Worm (Caenorhabditis elegans) whole organism, L4 larva: ENCODE results near the gene mec-12.

Experiments used
- D1046.2 ChIP-seq: fragments of 200-800 bp; sonication (Bioruptor generic); IDR thresholded peaks from 2 replicates; pipeline ENCODE4 v1.3.6; 2022; ENCODE audit warnings: missing genetic modification characterization, missing compliant biosample characterization
- F10B5.3 ChIP-seq: sonication (generic microtip); optimal IDR thresholded peaks from 2 replicates; lab custom pipeline; 2016; ENCODE audit warnings: mild to moderate bottlenecking, missing genetic modification characterization, missing compliant biosample characterization
- F26F4.8 ChIP-seq: fragments of 200-800 bp; sonication (Bioruptor generic); conservative IDR thresholded peaks from 2 replicates; pipeline ENCODE4 v1.3.6; 2022; ENCODE audit warnings: missing genetic modification characterization, missing compliant biosample characterization
- F37D6.2 ChIP-seq: sonication (generic microtip); optimal IDR thresholded peaks from 2 replicates; lab custom pipeline; 2016; ENCODE audit warnings: mild to moderate bottlenecking, missing genetic modification characterization, missing compliant biosample characterization
- F49E8.2 ChIP-seq: sonication (generic microtip); optimal IDR thresholded peaks from 2 replicates; lab custom pipeline; 2016; ENCODE audit warnings: missing compliant biosample characterization, mild to moderate bottlenecking, missing genetic modification characterization, borderline replicate concordance
- R02D3.7 ChIP-seq: fragments of 150-350 bp; sonication (generic microtip); optimal IDR thresholded peaks from 3 replicates; lab custom pipeline; 2014; ENCODE audit warnings: missing biosample characterization, missing genetic modification characterization
- T26A8.4 ChIP-seq: fragments of 200-800 bp; sonication (Bioruptor generic); IDR thresholded peaks from 2 replicates; pipeline ENCODE4 v1.3.6; 2022; ENCODE audit warnings: missing genetic modification characterization, missing compliant biosample characterization
- Y48G9A.11 ChIP-seq: fragments of 200-800 bp; sonication (Bioruptor generic); IDR thresholded peaks from 2 replicates; pipeline ENCODE4 v1.3.6; 2022; ENCODE audit warnings: missing genetic modification reagents, missing genetic modification characterization, missing compliant biosample characterization
- ZK546.5 ChIP-seq, 2 experiments: sonication (generic microtip); optimal IDR thresholded peaks; 2 replicates each; lab custom pipeline; 2017; ENCODE audit warnings: missing biosample characterization in 2 of 2, missing genetic modification characterization in 2 of 2
- aha-1 ChIP-seq: fragments of 150-350 bp; peaks from one replicate; lab custom pipeline; 2014; ENCODE audit warnings: missing biosample characterization, missing genetic modification characterization
- attf-4 ChIP-seq: sonication (generic microtip); optimal IDR thresholded peaks from 3 replicates; lab custom pipeline; 2017; ENCODE audit warnings: missing biosample characterization, missing genetic modification characterization
- ceh-20 ChIP-seq: fragments of 200-800 bp; sonication (Bioruptor generic); IDR thresholded peaks from 2 replicates; pipeline ENCODE4 v1.3.6; 2022; ENCODE audit warnings: missing genetic modification reagents, missing genetic modification characterization, missing compliant biosample characterization
- ceh-28 ChIP-seq: fragments of 150-350 bp; optimal IDR thresholded peaks from 2 replicates; lab custom pipeline; 2014; ENCODE audit warnings: missing biosample characterization, missing genetic modification reagents, missing genetic modification characterization
- ces-1 ChIP-seq: fragments of 150-350 bp; sonication (generic microtip); optimal IDR thresholded peaks from 4 replicates; lab custom pipeline; 2014; ENCODE audit warnings: missing biosample characterization, missing genetic modification reagents, missing genetic modification characterization
- cey-2 ChIP-seq: sonication (generic microtip); optimal IDR thresholded peaks from 3 replicates; lab custom pipeline; 2017; ENCODE audit warnings: missing genetic modification characterization, mild to moderate bottlenecking, missing compliant biosample characterization, antibody characterized with exemption, borderline replicate concordance; ENCODE audit not compliant: insufficient read depth
- ctbp-1 ChIP-seq: fragments of 200-800 bp; sonication (Bioruptor generic); IDR thresholded peaks from 2 replicates; pipeline ENCODE4 v1.3.6; 2022; ENCODE audit warnings: missing genetic modification reagents, missing genetic modification characterization, missing compliant biosample characterization
- daf-16 ChIP-seq, 3 experiments: sonication (generic microtip); optimal IDR thresholded peaks; 2 replicates each; lab custom pipeline; 2016 to 2017; ENCODE audit warnings: missing genetic modification characterization in 3 of 3, missing genetic modification reagents in 3 of 3, mild to moderate bottlenecking in 2 of 3, missing compliant biosample characterization in 2 of 3, missing biosample characterization in 1 of 3, moderate library complexity in 1 of 3
- dmd-6 ChIP-seq: fragments of 200-800 bp; sonication (Bioruptor generic); IDR thresholded peaks from 2 replicates; pipeline ENCODE4 v1.3.6; 2022; ENCODE audit warnings: missing genetic modification reagents, missing genetic modification characterization, missing compliant biosample characterization
- dmd-9 ChIP-seq: fragments of 200-800 bp; sonication (Bioruptor generic); IDR thresholded peaks from 2 replicates; pipeline ENCODE4 v1.3.6; 2022; ENCODE audit warnings: missing genetic modification reagents, missing genetic modification characterization, missing compliant biosample characterization
- duxl-1 ChIP-seq: sonication (generic microtip); optimal IDR thresholded peaks from 2 replicates; lab custom pipeline; 2016; ENCODE audit warnings: mild to moderate bottlenecking, missing genetic modification characterization, moderate library complexity, missing compliant biosample characterization; ENCODE audit not compliant: poor library complexity
- egl-27 ChIP-seq: sonication (generic microtip); optimal IDR thresholded peaks from 3 replicates; lab custom pipeline; 2017; ENCODE audit warnings: missing biosample characterization, missing genetic modification reagents, missing genetic modification characterization
- egl-43 ChIP-seq: fragments of 200-800 bp; sonication (Bioruptor generic); IDR thresholded peaks from 2 replicates; pipeline ENCODE4 v1.3.6; 2022; ENCODE audit warnings: missing genetic modification reagents, missing genetic modification characterization, missing compliant biosample characterization
- hif-1 ChIP-seq, 2 experiments: sonication (generic microtip); optimal IDR thresholded peaks; 2 replicates each; lab custom pipeline; 2016 to 2017; ENCODE audit warnings: missing compliant biosample characterization in 2 of 2, missing genetic modification characterization in 2 of 2, missing genetic modification reagents in 2 of 2, missing genotype in 2 of 2, mild to moderate bottlenecking in 1 of 2
- hlh-30 ChIP-seq: sonication (generic microtip); optimal IDR thresholded peaks from 2 replicates; lab custom pipeline; 2017; ENCODE audit warnings: antibody characterized with exemption, mild to moderate bottlenecking, missing genetic modification characterization, missing compliant biosample characterization; ENCODE audit not compliant: insufficient read depth
- hmg-1.1 ChIP-seq: fragments of 200-800 bp; sonication (Bioruptor generic); IDR thresholded peaks from 2 replicates; pipeline ENCODE4 v1.3.6; 2022; ENCODE audit warnings: missing genetic modification reagents, missing genetic modification characterization, missing compliant biosample characterization
- jun-1 ChIP-seq: fragments of 150-350 bp; optimal IDR thresholded peaks from 2 replicates; lab custom pipeline; 2014; ENCODE audit warnings: missing biosample characterization, missing genetic modification reagents, missing genetic modification characterization
- lim-7 ChIP-seq: fragments of 200-800 bp; sonication (Bioruptor generic); IDR thresholded peaks from 2 replicates; pipeline ENCODE4 v1.3.6; 2022; ENCODE audit warnings: missing genetic modification characterization, missing compliant biosample characterization
- lin-1 ChIP-seq: fragments of 200-800 bp; sonication (Bioruptor generic); IDR thresholded peaks from 2 replicates; pipeline ENCODE4 v1.3.6; 2022; ENCODE audit warnings: missing genetic modification reagents, missing genetic modification characterization, missing compliant biosample characterization
- lin-13 ChIP-seq: fragments of 150-350 bp; optimal IDR thresholded peaks from 2 replicates; lab custom pipeline; 2014; ENCODE audit warnings: missing biosample characterization, missing genetic modification reagents, missing genetic modification characterization
- madf-5 ChIP-seq, 2 experiments: fragments of 200-800 bp; sonication (Bioruptor generic); IDR thresholded peaks; 2 replicates each; pipeline ENCODE4 v1.3.6; 2022; ENCODE audit warnings: missing compliant biosample characterization in 2 of 2, missing genetic modification characterization in 2 of 2
- mdt-29 ChIP-seq: fragments of 200-800 bp; sonication (Bioruptor generic); IDR thresholded peaks from 2 replicates; pipeline ENCODE4 v1.3.6; 2022; ENCODE audit warnings: missing genetic modification reagents, missing genetic modification characterization, missing compliant biosample characterization
- mxl-3 ChIP-seq: fragments of 200-800 bp; sonication (Bioruptor generic); optimal IDR thresholded peaks from 2 replicates; lab custom pipeline; 2018; ENCODE audit warnings: mild to moderate bottlenecking, missing genetic modification characterization, missing compliant biosample characterization
- nhr-102 ChIP-seq: sonication (generic microtip); optimal IDR thresholded peaks from 2 replicates; lab custom pipeline; 2016; ENCODE audit warnings: mild to moderate bottlenecking, missing genetic modification characterization, moderate library complexity, missing compliant biosample characterization
- nhr-111 ChIP-seq: fragments of 200-800 bp; sonication (Bioruptor generic); optimal IDR thresholded peaks from 2 replicates; lab custom pipeline; 2018; ENCODE audit warnings: mild to moderate bottlenecking, missing genetic modification characterization, missing compliant biosample characterization
- nhr-25 ChIP-seq: sonication (generic microtip); optimal IDR thresholded peaks from 2 replicates; lab custom pipeline; 2017; ENCODE audit warnings: missing genetic modification characterization, mild to moderate bottlenecking, missing compliant biosample characterization, antibody characterized with exemption, moderate library complexity, borderline replicate concordance; ENCODE audit not compliant: insufficient read depth
- nhr-48 ChIP-seq: sonication (generic microtip); optimal IDR thresholded peaks from 2 replicates; lab custom pipeline; 2016; ENCODE audit warnings: mild to moderate bottlenecking, missing genetic modification characterization, missing compliant biosample characterization
- nhr-6 ChIP-seq: fragments of 150-350 bp; optimal IDR thresholded peaks from 2 replicates; lab custom pipeline; 2014; ENCODE audit warnings: missing biosample characterization, missing genetic modification characterization
- pha-4 ChIP-seq, 2 experiments: fragments of 150-350 bp in 1 of 2; fragments of 200-800 bp in 1 of 2; sonication (Bioruptor generic) in 1 of 2; IDR thresholded peaks in 1 of 2; optimal IDR thresholded peaks in 1 of 2; 2 replicates each; pipeline versions ENCODE4 v1.3.6 to Lab custom; 2014 to 2022; ENCODE audit warnings: missing genetic modification characterization in 2 of 2, missing genetic modification reagents in 2 of 2, missing biosample characterization in 1 of 2, missing compliant biosample characterization in 1 of 2
- rbr-2 ChIP-seq: sonication (generic microtip); optimal IDR thresholded peaks from 2 replicates; lab custom pipeline; 2016; ENCODE audit warnings: missing genotype, missing genetic modification characterization, missing compliant biosample characterization
- saeg-2 ChIP-seq: fragments of 200-800 bp; sonication (Bioruptor generic); IDR thresholded peaks from 2 replicates; pipeline ENCODE4 v1.3.6; 2022; ENCODE audit warnings: missing genetic modification reagents, missing genetic modification characterization, missing compliant biosample characterization
- set-16 ChIP-seq: fragments of 200-800 bp; sonication (Bioruptor generic); IDR thresholded peaks from 2 replicates; pipeline ENCODE4 v1.3.6; 2022; ENCODE audit warnings: missing genetic modification reagents, missing genetic modification characterization, missing compliant biosample characterization
- spr-1 ChIP-seq: sonication (generic microtip); optimal IDR thresholded peaks from 2 replicates; lab custom pipeline; 2016; ENCODE audit warnings: mild to moderate bottlenecking, missing genetic modification characterization, missing compliant biosample characterization
- spr-3 ChIP-seq: fragments of 200-800 bp; sonication (Bioruptor generic); optimal IDR thresholded peaks from 2 replicates; lab custom pipeline; 2018; ENCODE audit warnings: mild to moderate bottlenecking, missing genetic modification characterization, missing compliant biosample characterization
- tag-97 ChIP-seq: fragments of 200-800 bp; sonication (Bioruptor generic); IDR thresholded peaks from 2 replicates; pipeline ENCODE4 v1.3.6; 2022; ENCODE audit warnings: missing genetic modification characterization, missing compliant biosample characterization
- unc-130 ChIP-seq: sonication (generic microtip); optimal IDR thresholded peaks from 2 replicates; lab custom pipeline; 2016; ENCODE audit warnings: missing genetic modification reagents, missing genetic modification characterization, missing compliant biosample characterization
- unc-39 ChIP-seq: sonication (generic microtip); optimal IDR thresholded peaks from 2 replicates; lab custom pipeline; 2017; ENCODE audit warnings: missing biosample characterization, missing genetic modification characterization
- zfp-2 ChIP-seq: sonication (generic microtip); optimal IDR thresholded peaks from 2 replicates; lab custom pipeline; 2016; ENCODE audit warnings: mild to moderate bottlenecking, missing genetic modification characterization, missing compliant biosample characterization
- zip-2 ChIP-seq: fragments of 150-350 bp; optimal IDR thresholded peaks from 2 replicates; lab custom pipeline; 2014; ENCODE audit warnings: missing biosample characterization, missing genetic modification characterization
- ztf-7 ChIP-seq: fragments of 150-350 bp; optimal IDR thresholded peaks from 2 replicates; lab custom pipeline; 2014; ENCODE audit warnings: missing biosample characterization, missing genetic modification characterization

mec-12 gene

DNA sequence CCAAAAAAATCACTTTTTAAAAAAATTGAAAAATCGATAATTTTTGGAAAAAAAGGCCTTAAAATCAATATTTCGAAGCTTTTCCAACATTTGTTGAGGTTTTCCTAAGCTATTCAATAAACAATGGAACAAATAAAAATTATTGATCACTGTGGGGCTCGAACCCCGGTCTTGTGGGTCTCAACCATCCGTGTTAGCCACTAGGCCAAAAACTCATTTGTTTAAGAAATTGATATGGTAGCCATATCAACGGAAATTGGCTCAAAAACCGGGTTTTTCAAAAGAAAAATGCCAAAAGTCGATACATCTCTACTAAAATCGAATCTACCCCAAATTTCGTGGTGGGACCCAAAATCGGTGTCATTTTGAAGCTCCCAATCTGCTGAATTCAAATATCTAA, 27.0 kb downstream of the mec-12 start (continued):
- no peak for TF ChIP-seq mdt-29 (GFP tag; lab: Robert Waterston, UW)
- no peak for TF ChIP-seq D1046.2 (GFP tag; lab: Robert Waterston, UW)
- no peak for TF ChIP-seq F37D6.2
- 0 out of 2 replicates have a peak, but pooled peaks have one; percentile 49 for TF ChIP-seq F26F4.8 (GFP tag; lab: Robert Waterston, UW)
- TF ChIP-seq spr-3 = no peak
- TF ChIP-seq hlh-30 = no peak
- TF ChIP-seq pha-4 (GFP tag; IDR thresholded peaks at IDR 0.05; lab: Robert Waterston, UW) = no peak; the same call in 1 of the 2 replicates
- no peak for TF ChIP-seq pha-4 (tag; optimal IDR thresholded peaks at IDR 0.05; lab: Kevin White, UChicago)
- TF ChIP-seq lin-1 (GFP tag; lab: Robert Waterston, UW) = no peak
- TF ChIP-seq jun-1 = no peak
- TF ChIP-seq F10B5.3 = peak; percentile 15
- no peak for TF ChIP-seq R02D3.7 (tag; lab: Kevin White, UChicago)
- TF ChIP-seq ceh-28 (tag; lab: Kevin White, UChicago) = no peak
- no peak for TF ChIP-seq aha-1
- TF ChIP-seq nhr-48 (tag; lab: Kevin White, UChicago) = peak; percentile 22
- TF ChIP-seq mxl-3 (GFP tag; lab: Kevin White, UChicago) = no peak
- TF ChIP-seq spr-1 (tag; lab: Kevin White, UChicago) = no peak
- 0 out of 2 replicates have a peak, but pooled peaks have one; percentile 20 for TF ChIP-seq egl-43
- TF ChIP-seq ces-1 (GFP tag; lab: Kevin White, UChicago) = no peak
- no peak for TF ChIP-seq saeg-2 (GFP tag; lab: Robert Waterston, UW)
- peak; percentile 39; the same call in 1 of the 2 replicates for TF ChIP-seq Y48G9A.11
- no peak for TF ChIP-seq ctbp-1
- TF ChIP-seq egl-27 = no peak
- TF ChIP-seq dmd-9 (GFP tag; lab: Robert Waterston, UW) = no peak
- no peak for TF ChIP-seq duxl-1 (tag; lab: Kevin White, UChicago)
- no peak for TF ChIP-seq ceh-20 (GFP tag; lab: Robert Waterston, UW)
- peak; percentile 13 for TF ChIP-seq lin-13 (GFP tag; lab: Kevin White, UChicago)
- TF ChIP-seq nhr-102 (tag; lab: Kevin White, UChicago) = no peak
- TF ChIP-seq zip-2 = no peak
- peak; percentile 37; the same call in 1 of the 2 replicates for TF ChIP-seq hmg-1.1
- TF ChIP-seq hif-1 (tag; optimal IDR thresholded peaks at IDR 0.05; lab: Kevin White, UChicago) = no peak
- no peak for TF ChIP-seq ZK546.5 (tag; optimal IDR thresholded peaks at IDR 0.05; lab: Kevin White, UChicago)
- TF ChIP-seq dmd-6 (GFP tag; lab: Robert Waterston, UW) = no peak
- no peak for TF ChIP-seq zfp-2
- TF ChIP-seq unc-130 (GFP tag; lab: Kevin White, UChicago) = no peak
- peak; percentile 46; the same call in 1 of the 2 replicates for TF ChIP-seq T26A8.4 (GFP tag; lab: Robert Waterston, UW)
- no peak for TF ChIP-seq cey-2 (tag; lab: Kevin White, UChicago)
- no peak for TF ChIP-seq nhr-6 (tag; lab: Kevin White, UChicago)
- TF ChIP-seq nhr-111 = no peak
- no peak for TF ChIP-seq F49E8.2 (tag; lab: Kevin White, UChicago)
- no peak for TF ChIP-seq unc-39 (tag; lab: Kevin White, UChicago)
- no peak for TF ChIP-seq ztf-7 (tag; lab: Kevin White, UChicago)
- TF ChIP-seq madf-5 (GFP tag; IDR thresholded peaks at IDR 0.05; lab: Robert Waterston, UW) = 0 out of 4 replicates have a peak, but pooled peaks of 1 of the 2 experiments have one; percentile 7
- TF ChIP-seq daf-16 (GFP tag; optimal IDR thresholded peaks at IDR 0.05; lab: Kevin White, UChicago) = no peak
- TF ChIP-seq daf-16 (tag; optimal IDR thresholded peaks at IDR 0.05; lab: Kevin White, UChicago) = peak; percentile 25
- TF ChIP-seq rbr-2 (tag; lab: Kevin White, UChicago) = no peak
- no peak for TF ChIP-seq tag-97 (GFP tag; lab: Robert Waterston, UW)
- TF ChIP-seq lim-7 (GFP tag; lab: Robert Waterston, UW) = peak; percentile 75; the same call in 1 of the 2 replicates
- TF ChIP-seq nhr-25 = no peak
- TF ChIP-seq attf-4 (tag; lab: Kevin White, UChicago) = no peak
- no peak for TF ChIP-seq set-16 (GFP tag; lab: Robert Waterston, UW)
